Worm (Caenorhabditis elegans) whole organism, young adult: ENCODE results near the gene W05H9.4.

Experiments used
- B0035.1 ChIP-seq: sonication (generic microtip); optimal IDR thresholded peaks from 2 replicates; lab custom pipeline; 2016; ENCODE audit warnings: missing genetic modification characterization, mild to moderate bottlenecking, missing compliant biosample characterization, missing genotype, missing genetic modification reagents
- B0336.3 ChIP-seq: fragments of 200-800 bp; sonication (Bioruptor generic); IDR thresholded peaks from 2 replicates; pipeline ENCODE4 v1.3.6; 2022; ENCODE audit warnings: missing genetic modification characterization, missing compliant biosample characterization
- F22D6.2 ChIP-seq: sonication (generic microtip); optimal IDR thresholded peaks from 2 replicates; lab custom pipeline; 2016; ENCODE audit warnings: mild to moderate bottlenecking, missing genetic modification characterization, missing compliant biosample characterization
- F49E8.2 ChIP-seq: sonication (generic microtip); optimal IDR thresholded peaks from 3 replicates; lab custom pipeline; 2017; ENCODE audit warnings: missing genetic modification characterization, mild to moderate bottlenecking, missing compliant biosample characterization, antibody characterized with exemption, moderate library complexity; ENCODE audit not compliant: insufficient read depth
- F55B11.4 ChIP-seq: sonication (generic microtip); optimal IDR thresholded peaks from 2 replicates; lab custom pipeline; 2016; ENCODE audit warnings: missing compliant biosample characterization, missing genetic modification characterization, borderline replicate concordance; ENCODE audit not compliant: insufficient read depth
- F57A8.1 ChIP-seq: fragments of 200-800 bp; sonication (Bioruptor generic); optimal IDR thresholded peaks from 2 replicates; lab custom pipeline; 2018; ENCODE audit warnings: mild to moderate bottlenecking, missing genetic modification characterization, moderate library complexity, missing compliant biosample characterization
- F57C9.4 ChIP-seq: sonication (generic microtip); optimal IDR thresholded peaks from 2 replicates; lab custom pipeline; 2017; ENCODE audit warnings: mild to moderate bottlenecking, missing genetic modification characterization, missing compliant biosample characterization
- Y53G8AR.9 ChIP-seq: fragments of 200-800 bp; sonication (Bioruptor generic); conservative IDR thresholded peaks from 2 replicates; pipeline ENCODE4 v1.3.6; 2022; ENCODE audit warnings: missing genetic modification reagents, missing genetic modification characterization, missing compliant biosample characterization
- Y79H2A.3 ChIP-seq: fragments of 200-800 bp; sonication (Bioruptor generic); conservative IDR thresholded peaks from 2 replicates; pipeline ENCODE4 v1.3.6; 2022; ENCODE audit warnings: missing genetic modification reagents, missing genetic modification characterization, missing compliant biosample characterization
- Y95B8A.8 ChIP-seq: fragments of 200-800 bp; sonication (Bioruptor generic); IDR thresholded peaks from 2 replicates; pipeline ENCODE4 v1.3.6; 2022; ENCODE audit warnings: missing genetic modification reagents, missing genetic modification characterization, missing compliant biosample characterization
- akir-1 ChIP-seq: fragments of 200-800 bp; sonication (Bioruptor generic); optimal IDR thresholded peaks from 2 replicates; lab custom pipeline; 2018; ENCODE audit warnings: mild to moderate bottlenecking, missing genetic modification characterization, moderate library complexity, missing compliant biosample characterization
- aptf-2 ChIP-seq: fragments of 200-800 bp; sonication (Bioruptor generic); conservative IDR thresholded peaks from 2 replicates; pipeline ENCODE4 v1.3.6; 2022; ENCODE audit warnings: missing genetic modification reagents, missing genetic modification characterization, missing compliant biosample characterization
- aptf-3 ChIP-seq: fragments of 200-800 bp; sonication (Bioruptor generic); IDR thresholded peaks from 2 replicates; pipeline ENCODE4 v1.3.6; 2022; ENCODE audit warnings: missing genetic modification characterization, missing compliant biosample characterization
- atf-7 ChIP-seq: sonication (generic microtip); optimal IDR thresholded peaks from 2 replicates; lab custom pipeline; 2017; ENCODE audit warnings: mild to moderate bottlenecking, missing genetic modification characterization, missing compliant biosample characterization
- bed-2 ChIP-seq: fragments of 200-800 bp; sonication (Bioruptor generic); IDR thresholded peaks from 2 replicates; pipeline ENCODE4 v1.3.6; 2022; ENCODE audit warnings: missing genetic modification reagents, missing genetic modification characterization, missing compliant biosample characterization
- ccch-3 ChIP-seq: fragments of 200-800 bp; sonication (Bioruptor generic); optimal IDR thresholded peaks from 2 replicates; lab custom pipeline; 2018; ENCODE audit warnings: mild to moderate bottlenecking, missing genetic modification characterization, missing compliant biosample characterization
- ceh-27 ChIP-seq: fragments of 200-800 bp; sonication (Bioruptor generic); optimal IDR thresholded peaks from 2 replicates; lab custom pipeline; 2018; ENCODE audit warnings: mild to moderate bottlenecking, missing genetic modification characterization, moderate library complexity, missing compliant biosample characterization
- ceh-79 ChIP-seq: sonication (generic microtip); optimal IDR thresholded peaks from 2 replicates; lab custom pipeline; 2017; ENCODE audit warnings: mild to moderate bottlenecking, missing genetic modification characterization, missing compliant biosample characterization
- dox-1 ChIP-seq: fragments of 200-800 bp; sonication (Bioruptor generic); IDR thresholded peaks from 2 replicates; pipeline ENCODE4 v1.3.6; 2022; ENCODE audit warnings: missing genetic modification reagents, missing genetic modification characterization, missing compliant biosample characterization
- dpl-1 ChIP-seq: fragments of 150-350 bp; optimal IDR thresholded peaks from 2 replicates; lab custom pipeline; 2014; ENCODE audit warnings: missing biosample characterization, missing genetic modification reagents, missing genetic modification characterization
- egl-44 ChIP-seq: fragments of 200-800 bp; sonication (Bioruptor generic); IDR thresholded peaks from 2 replicates; pipeline ENCODE4 v1.3.6; 2022; ENCODE audit warnings: missing genetic modification reagents, missing genetic modification characterization, missing compliant biosample characterization
- egrh-3 ChIP-seq: fragments of 200-800 bp; sonication (Bioruptor generic); IDR thresholded peaks from 2 replicates; pipeline ENCODE4 v1.3.6; 2022; ENCODE audit warnings: missing genetic modification reagents, missing genetic modification characterization, missing compliant biosample characterization
- ets-4 ChIP-seq: fragments of 200-800 bp; sonication (Bioruptor generic); optimal IDR thresholded peaks from 2 replicates; lab custom pipeline; 2018; ENCODE audit warnings: mild to moderate bottlenecking, missing genetic modification characterization, missing compliant biosample characterization
- gei-17 ChIP-seq: fragments of 200-800 bp; sonication (Bioruptor generic); optimal IDR thresholded peaks from 2 replicates; lab custom pipeline; 2018; ENCODE audit warnings: mild to moderate bottlenecking, missing genetic modification characterization, missing compliant biosample characterization
- hlh-26 ChIP-seq: fragments of 200-800 bp; sonication (Bioruptor generic); conservative IDR thresholded peaks from 2 replicates; pipeline ENCODE4 v1.3.6; 2022; ENCODE audit warnings: missing genetic modification reagents, missing genetic modification characterization, missing compliant biosample characterization
- lag-1 ChIP-seq: fragments of 200-800 bp; sonication (Bioruptor generic); IDR thresholded peaks from 2 replicates; pipeline ENCODE4 v1.3.6; 2022; ENCODE audit warnings: missing genetic modification reagents, missing genetic modification characterization, missing compliant biosample characterization
- let-607 ChIP-seq, 2 experiments: fragments of 200-800 bp in 1 of 2; sonication (Bioruptor generic) in 1 of 2; sonication (generic microtip) in 1 of 2; optimal IDR thresholded peaks; 2 replicates each; lab custom pipeline; 2016 to 2018; ENCODE audit warnings: mild to moderate bottlenecking in 2 of 2, missing compliant biosample characterization in 2 of 2, missing genetic modification characterization in 2 of 2, moderate library complexity in 2 of 2, missing genotype in 1 of 2
- lin-26 ChIP-seq: fragments of 200-800 bp; sonication (Bioruptor generic); IDR thresholded peaks from 2 replicates; pipeline ENCODE4 v1.3.6; 2022; ENCODE audit warnings: missing genetic modification reagents, missing genetic modification characterization, missing compliant biosample characterization
- lin-35 ChIP-seq, 3 experiments: fragments of 150-350 bp in 2 of 3; sonication (generic microtip) in 1 of 3; optimal IDR thresholded peaks; 2 replicates each; lab custom pipeline; 2014 to 2018; ENCODE audit warnings: missing biosample characterization in 3 of 3, missing genetic modification characterization in 3 of 3, missing genetic modification reagents in 3 of 3
- lin-40 ChIP-seq: sonication (generic microtip); optimal IDR thresholded peaks from 2 replicates; lab custom pipeline; 2016; ENCODE audit warnings: missing genetic modification characterization, mild to moderate bottlenecking, missing compliant biosample characterization, missing genotype, missing genetic modification reagents
- lsl-1 ChIP-seq: fragments of 200-800 bp; sonication (Bioruptor generic); optimal IDR thresholded peaks from 2 replicates; lab custom pipeline; 2018; ENCODE audit warnings: mild to moderate bottlenecking, missing genetic modification characterization, moderate library complexity, missing compliant biosample characterization
- madf-10 ChIP-seq: sonication (generic microtip); optimal IDR thresholded peaks from 2 replicates; lab custom pipeline; 2016; ENCODE audit warnings: mild to moderate bottlenecking, missing genetic modification characterization, missing compliant biosample characterization
- madf-6 ChIP-seq: fragments of 200-800 bp; sonication (Bioruptor generic); IDR thresholded peaks from 2 replicates; pipeline ENCODE4 v1.3.6; 2022; ENCODE audit warnings: missing genetic modification reagents, missing genetic modification characterization, missing compliant biosample characterization
- mcd-1 ChIP-seq: fragments of 200-800 bp; sonication (Bioruptor generic); IDR thresholded peaks from 2 replicates; pipeline ENCODE4 v1.3.6; 2022; ENCODE audit warnings: missing genetic modification reagents, missing genetic modification characterization, missing compliant biosample characterization
- mel-28 ChIP-seq: sonication (generic microtip); optimal IDR thresholded peaks from 2 replicates; lab custom pipeline; 2016; ENCODE audit warnings: borderline replicate concordance, mild to moderate bottlenecking, missing genetic modification characterization, missing compliant biosample characterization
- mes-4 ChIP-seq: sonication (generic microtip); optimal IDR thresholded peaks from 2 replicates; lab custom pipeline; 2016; ENCODE audit warnings: missing genotype, missing genetic modification characterization, missing compliant biosample characterization
- mxl-1 ChIP-seq: sonication (generic microtip); optimal IDR thresholded peaks from 2 replicates; lab custom pipeline; 2016; ENCODE audit warnings: missing genetic modification characterization, missing compliant biosample characterization
- nfyb-1 ChIP-seq: fragments of 200-800 bp; sonication (Bioruptor generic); IDR thresholded peaks from 2 replicates; pipeline ENCODE4 v1.3.6; 2022; ENCODE audit warnings: missing genetic modification reagents, missing genetic modification characterization, missing compliant biosample characterization
- nhr-120 ChIP-seq: fragments of 200-800 bp; sonication (Bioruptor generic); IDR thresholded peaks from 2 replicates; pipeline ENCODE4 v1.3.6; 2022; ENCODE audit warnings: missing genetic modification characterization, missing compliant biosample characterization
- nhr-179 ChIP-seq: sonication (generic microtip); optimal IDR thresholded peaks from 2 replicates; lab custom pipeline; 2016; ENCODE audit warnings: mild to moderate bottlenecking, missing genetic modification characterization, missing compliant biosample characterization
- rcor-1 ChIP-seq: fragments of 200-800 bp; sonication (Bioruptor generic); IDR thresholded peaks from 2 replicates; pipeline ENCODE4 v1.3.6; 2022; ENCODE audit warnings: missing genetic modification reagents, missing genetic modification characterization, missing compliant biosample characterization
- rpc-1 ChIP-seq, 2 experiments: fragments of 150-350 bp in 1 of 2; sonication (generic microtip) in 1 of 2; optimal IDR thresholded peaks; 2 replicates each; lab custom pipeline; 2014 to 2018; ENCODE audit warnings: missing biosample characterization in 1 of 2, missing genetic modification characterization in 1 of 2, missing genetic modification reagents in 1 of 2, missing genotype in 1 of 2
- snpc-4 ChIP-seq, 5 experiments: fragments of 150-350 bp in 1 of 5; sonication (generic microtip) in 4 of 5; optimal IDR thresholded peaks; 2 replicates each; lab custom pipeline; 2014 to 2018; ENCODE audit warnings: missing genetic modification characterization in 5 of 5, missing biosample characterization in 3 of 5, antibody characterized with exemption in 2 of 5, mild to moderate bottlenecking in 2 of 5, missing compliant biosample characterization in 2 of 5, missing genotype in 2 of 5, moderate library complexity in 2 of 5, missing genetic modification reagents in 1 of 5
- somi-1 ChIP-seq: fragments of 200-800 bp; sonication (Bioruptor generic); optimal IDR thresholded peaks from 2 replicates; lab custom pipeline; 2018; ENCODE audit warnings: mild to moderate bottlenecking, missing genetic modification characterization, missing compliant biosample characterization
- unc-130 ChIP-seq: sonication (generic microtip); optimal IDR thresholded peaks from 2 replicates; lab custom pipeline; 2016; ENCODE audit warnings: missing genetic modification reagents, missing genetic modification characterization, missing compliant biosample characterization
- zfh-2 ChIP-seq: fragments of 200-800 bp; sonication (Bioruptor generic); conservative IDR thresholded peaks from 2 replicates; pipeline ENCODE4 v1.3.6; 2022; ENCODE audit warnings: missing genetic modification reagents, missing genetic modification characterization, missing compliant biosample characterization
- ztf-26 ChIP-seq: sonication (generic microtip); optimal IDR thresholded peaks from 2 replicates; lab custom pipeline; 2017; ENCODE audit warnings: missing genetic modification characterization, missing compliant biosample characterization
- ztf-28 ChIP-seq: fragments of 200-800 bp; sonication (Bioruptor generic); IDR thresholded peaks from 2 replicates; pipeline ENCODE4 v1.3.6; 2022; ENCODE audit warnings: missing genetic modification reagents, missing genetic modification characterization, missing compliant biosample characterization

W05H9.4 gene

ce11 chrX:6255561-6255960 lies 7.9 kb upstream of the W05H9.4 start:
- no peak for TF ChIP-seq hlh-26 (GFP tag; lab: Robert Waterston, UW)
- TF ChIP-seq dox-1 (GFP tag; lab: Robert Waterston, UW), result peak; percentile 78
- TF ChIP-seq lin-35 (GFP tag; optimal IDR thresholded peaks at IDR 0.05; lab: Kevin White, UChicago), result peak in 1 of 3 experiments; percentile 2
- no peak for TF ChIP-seq F57C9.4 (tag; lab: Kevin White, UChicago)
- peak; percentile 74 for TF ChIP-seq lin-40 (tag; lab: Kevin White, UChicago)
- peak; percentile 38 for TF ChIP-seq madf-6 (GFP tag; lab: Robert Waterston, UW)
- TF ChIP-seq rcor-1 (GFP tag; lab: Robert Waterston, UW), result no peak
- TF ChIP-seq ceh-27, result peak; percentile 5
- peak; percentile 76 for TF ChIP-seq F22D6.2
- no peak for TF ChIP-seq lag-1 (GFP tag; lab: Robert Waterston, UW)
- peak; percentile 81 for TF ChIP-seq somi-1 (GFP tag; lab: Kevin White, UChicago)
- TF ChIP-seq mes-4 (tag; lab: Kevin White, UChicago), result no peak
- peak; percentile 44; the same call in 1 of the 2 replicates for TF ChIP-seq zfh-2 (GFP tag; lab: Robert Waterston, UW)
- no peak for TF ChIP-seq F55B11.4 (tag; lab: Kevin White, UChicago)
- TF ChIP-seq F49E8.2 (tag; lab: Kevin White, UChicago), result no peak
- 0 out of 2 replicates have a peak, but pooled peaks have one; percentile 59 for TF ChIP-seq Y95B8A.8 (GFP tag; lab: Robert Waterston, UW)
- TF ChIP-seq ccch-3 (GFP tag; lab: Kevin White, UChicago), result no peak
- no peak for TF ChIP-seq aptf-2 (GFP tag; lab: Robert Waterston, UW)
- TF ChIP-seq Y79H2A.3 (GFP tag; lab: Robert Waterston, UW), result no peak
- no peak for TF ChIP-seq rpc-1 (optimal IDR thresholded peaks at IDR 0.05; lab: Kevin White, UChicago)
- TF ChIP-seq rpc-1 (tag; optimal IDR thresholded peaks at IDR 0.05; lab: Kevin White, UChicago), result no peak
- TF ChIP-seq egrh-3 (GFP tag; lab: Robert Waterston, UW), result no peak
- TF ChIP-seq ztf-28 (GFP tag; lab: Robert Waterston, UW), result no peak
- no peak for TF ChIP-seq aptf-3 (GFP tag; lab: Robert Waterston, UW)
- no peak for TF ChIP-seq nhr-120 (GFP tag; lab: Robert Waterston, UW)
- TF ChIP-seq akir-1 (GFP tag; lab: Kevin White, UChicago), result no peak
- peak; percentile 50 to 70 for TF ChIP-seq let-607 (tag; optimal IDR thresholded peaks at IDR 0.05; lab: Kevin White, UChicago)
- TF ChIP-seq dpl-1 (GFP tag; lab: Kevin White, UChicago), result no peak
- TF ChIP-seq Y53G8AR.9 (GFP tag; lab: Robert Waterston, UW), result peak; percentile 70
- peak; percentile 46 for TF ChIP-seq ets-4
- no peak for TF ChIP-seq mel-28 (tag; lab: Kevin White, UChicago)
- TF ChIP-seq nfyb-1 (GFP tag; lab: Robert Waterston, UW), result peak; percentile 49
- no peak for TF ChIP-seq mxl-1
- peak; percentile 49; the same call in 1 of the 2 replicates for TF ChIP-seq lin-26 (GFP tag; lab: Robert Waterston, UW)
- TF ChIP-seq nhr-179 (tag; lab: Kevin White, UChicago), result no peak
- TF ChIP-seq gei-17 (GFP tag; lab: Kevin White, UChicago), result no peak
- no peak for TF ChIP-seq madf-10 (tag; lab: Kevin White, UChicago)
- TF ChIP-seq mcd-1 (GFP tag; lab: Robert Waterston, UW), result peak; percentile 47; the same call in 1 of the 2 replicates
- no peak for TF ChIP-seq lsl-1 (GFP tag; lab: Kevin White, UChicago)
- no peak for TF ChIP-seq bed-2
- TF ChIP-seq snpc-4 (GFP tag; optimal IDR thresholded peaks at IDR 0.05; lab: Kevin White, UChicago), result no peak
- TF ChIP-seq snpc-4 (tag; optimal IDR thresholded peaks at IDR 0.05; lab: Kevin White, UChicago), result peak in 3 of 4 experiments; percentile 16 to 36 (median 36)
- TF ChIP-seq unc-130 (GFP tag; lab: Kevin White, UChicago), result no peak
- no peak for TF ChIP-seq ceh-79 (tag; lab: Kevin White, UChicago)
- peak; percentile 77 for TF ChIP-seq egl-44 (GFP tag; lab: Robert Waterston, UW)
- peak; percentile 78 for TF ChIP-seq ztf-26 (tag; lab: Kevin White, UChicago)
- TF ChIP-seq B0035.1 (tag; lab: Kevin White, UChicago), result no peak
- peak; percentile 94 for TF ChIP-seq atf-7 (tag; lab: Kevin White, UChicago)
- TF ChIP-seq B0336.3 (GFP tag; lab: Robert Waterston, UW), result peak; percentile 91
- TF ChIP-seq F57A8.1 (GFP tag; lab: Kevin White, UChicago), result no peak
